Fruit fly (Drosophila melanogaster) whole organism, wandering third instar larva: ENCODE data around the gene Sugb.
A peak's percentile ranks its signal among the peaks of the same experiment; 100 is the strongest.

Source experiments
- Abd-B ChIP-seq: fragments of >200 bp; optimal IDR thresholded peaks from 2 replicates; lab custom pipeline; 2017; ENCODE audit warnings: missing biosample characterization, missing genetic modification characterization
- CG32264 ChIP-seq: fragments of 200-800 bp; sonication (Bioruptor generic); optimal IDR thresholded peaks from 2 replicates; lab custom pipeline; 2016; ENCODE audit warnings: missing biosample characterization, missing genetic modification characterization
- CG9705 ChIP-seq: fragments of 200-800 bp; sonication (Bioruptor generic); optimal IDR thresholded peaks from 2 replicates; lab custom pipeline; 2018; ENCODE audit warnings: missing biosample characterization, mild to moderate bottlenecking, missing genetic modification characterization
- Dfd ChIP-seq: fragments of >200 bp; optimal IDR thresholded peaks from 2 replicates; lab custom pipeline; 2017; ENCODE audit warnings: missing biosample characterization, missing genetic modification characterization
- GATAd ChIP-seq: sonication (Bioruptor generic); optimal IDR thresholded peaks from 2 replicates; lab custom pipeline; 2016; ENCODE audit warnings: missing biosample characterization, missing genetic modification characterization
- HLH106 ChIP-seq: fragments of 200-800 bp; optimal IDR thresholded peaks from 3 replicates; lab custom pipeline; 2019; ENCODE audit warnings: missing biosample characterization, mild to moderate bottlenecking, missing genetic modification characterization, moderate library complexity
- Hnf4 ChIP-seq: fragments of 200-800 bp; sonication (Bioruptor generic); optimal IDR thresholded peaks from 2 replicates; lab custom pipeline; 2016; ENCODE audit warnings: missing biosample characterization, mild to moderate bottlenecking, missing genetic modification characterization
- Hr78 ChIP-seq: fragments of >200 bp; optimal IDR thresholded peaks from 2 replicates; lab custom pipeline; 2017; ENCODE audit warnings: missing biosample characterization, missing genetic modification characterization
- Hr83 ChIP-seq: fragments of 200-300 bp; sonication (Bioruptor generic); optimal IDR thresholded peaks from 2 replicates; lab custom pipeline; 2016; ENCODE audit warnings: missing biosample characterization, mild to moderate bottlenecking, missing genetic modification characterization, moderate library complexity; ENCODE audit not compliant: poor library complexity, severe bottlenecking
- Jra ChIP-seq: sonication (Bioruptor generic); optimal IDR thresholded peaks from 2 replicates; lab custom pipeline; 2016; ENCODE audit warnings: missing biosample characterization, missing genetic modification characterization
- Mio ChIP-seq: sonication (Bioruptor generic); optimal IDR thresholded peaks from 2 replicates; lab custom pipeline; 2016; ENCODE audit warnings: missing biosample characterization, missing genetic modification characterization
- Myc ChIP-seq: fragments of >200 bp; optimal IDR thresholded peaks from 2 replicates; lab custom pipeline; 2017
- N ChIP-seq: fragments of >200 bp; optimal IDR thresholded peaks from 2 replicates; lab custom pipeline; 2018; ENCODE audit warnings: missing biosample characterization, missing external identifiers, missing genetic modification characterization
- OdsH ChIP-seq: fragments of 200-800 bp; sonication (Bioruptor generic); optimal IDR thresholded peaks from 2 replicates; lab custom pipeline; 2016; ENCODE audit warnings: missing biosample characterization, mild to moderate bottlenecking, missing genetic modification characterization
- Rel ChIP-seq, 2 experiments: fragments of 200-800 bp; sonication (Bioruptor generic) in 1 of 2; optimal IDR thresholded peaks; 2 replicates in 1 of 2; 3 replicates in 1 of 2; lab custom pipeline; 2016 to 2019; ENCODE audit warnings: mild to moderate bottlenecking in 2 of 2, missing biosample characterization in 2 of 2, missing genetic modification characterization in 2 of 2, moderate library complexity in 1 of 2
- Sp1 ChIP-seq: fragments of 200-800 bp; sonication (Bioruptor generic); optimal IDR thresholded peaks from 3 replicates; lab custom pipeline; 2019; ENCODE audit warnings: missing biosample characterization, mild to moderate bottlenecking, missing genetic modification characterization, moderate library complexity
- Vsx2 ChIP-seq: fragments of 200-300, 225-300 bp; sonication (Bioruptor generic); optimal IDR thresholded peaks from 2 replicates; lab custom pipeline; 2018; ENCODE audit warnings: missing biosample characterization, missing genetic modification characterization; ENCODE audit not compliant: partially characterized antibody
- br ChIP-seq: fragments of 200-800 bp; sonication (Bioruptor generic); optimal IDR thresholded peaks from 2 replicates; lab custom pipeline; 2016; ENCODE audit warnings: missing biosample characterization, missing genetic modification characterization
- brk ChIP-seq: fragments of 200-800 bp; sonication (Bioruptor generic); optimal IDR thresholded peaks from 2 replicates; lab custom pipeline; 2016; ENCODE audit warnings: missing biosample characterization, mild to moderate bottlenecking, missing genetic modification characterization
- dmrt93B ChIP-seq: fragments of 200-800 bp; sonication (Bioruptor generic); optimal IDR thresholded peaks from 2 replicates; lab custom pipeline; 2018; ENCODE audit warnings: missing biosample characterization, mild to moderate bottlenecking, missing genetic modification characterization
- dsf ChIP-seq: sonication (Bioruptor generic); optimal IDR thresholded peaks from 2 replicates; lab custom pipeline; 2016; ENCODE audit warnings: missing biosample characterization, missing genetic modification characterization, borderline replicate concordance
- ey ChIP-seq: fragments of 200-800 bp; sonication (Bioruptor generic); optimal IDR thresholded peaks from 2 replicates; lab custom pipeline; 2016; ENCODE audit warnings: missing biosample characterization, missing genetic modification characterization
- foxo ChIP-seq, 2 experiments: fragments of 200-800 bp; sonication (Bioruptor generic); optimal IDR thresholded peaks; 2 replicates in 1 of 2; 3 replicates in 1 of 2; lab custom pipeline; 2016 to 2017; ENCODE audit warnings: missing biosample characterization in 2 of 2, missing genetic modification characterization in 2 of 2
- fru ChIP-seq: fragments of 200-800 bp; sonication (Bioruptor generic); optimal IDR thresholded peaks from 3 replicates; lab custom pipeline; 2016; ENCODE audit warnings: missing biosample characterization, mild to moderate bottlenecking, missing genetic modification characterization
- h ChIP-seq: fragments of 200-800 bp; sonication (Bioruptor generic); optimal IDR thresholded peaks from 3 replicates; lab custom pipeline; 2016; ENCODE audit warnings: missing biosample characterization, mild to moderate bottlenecking, missing genetic modification characterization
- jim ChIP-seq: fragments of 175-275, 200-325 bp; sonication (Bioruptor generic); optimal IDR thresholded peaks from 2 replicates; lab custom pipeline; 2016; ENCODE audit warnings: missing biosample characterization, mild to moderate bottlenecking, missing genetic modification characterization
- lola ChIP-seq: fragments of >200 bp; optimal IDR thresholded peaks from 2 replicates; lab custom pipeline; 2017; ENCODE audit warnings: missing biosample characterization, missing genetic modification characterization
- pan ChIP-seq: fragments of >200 bp; optimal IDR thresholded peaks from 2 replicates; lab custom pipeline; 2017
- psq ChIP-seq: fragments of 200-800 bp; sonication (Bioruptor generic); optimal IDR thresholded peaks from 3 replicates; lab custom pipeline; 2017; ENCODE audit warnings: missing biosample characterization, mild to moderate bottlenecking, missing genetic modification characterization, moderate library complexity
- rgr ChIP-seq: fragments of 200-800 bp; sonication (Bioruptor generic); optimal IDR thresholded peaks from 3 replicates; lab custom pipeline; 2016; ENCODE audit warnings: missing biosample characterization, mild to moderate bottlenecking, missing genetic modification characterization
- sage ChIP-seq: fragments of 200-800 bp; sonication (Bioruptor generic); optimal IDR thresholded peaks from 2 replicates; lab custom pipeline; 2016; ENCODE audit warnings: missing biosample characterization, mild to moderate bottlenecking, missing genetic modification characterization
- sv ChIP-seq: fragments of 200-800 bp; sonication (Bioruptor generic); optimal IDR thresholded peaks from 3 replicates; lab custom pipeline; 2016; ENCODE audit warnings: missing biosample characterization, missing genetic modification characterization
- tai ChIP-seq: sonication (Bioruptor generic); optimal IDR thresholded peaks from 2 replicates; lab custom pipeline; 2016; ENCODE audit warnings: missing biosample characterization, missing genetic modification characterization
- usp ChIP-seq: fragments of >200 bp; optimal IDR thresholded peaks from 2 replicates; lab custom pipeline; 2017; ENCODE audit warnings: missing biosample characterization, missing genetic modification characterization
- woc ChIP-seq: sonication (Bioruptor generic); optimal IDR thresholded peaks from 2 replicates; lab custom pipeline; 2016; ENCODE audit warnings: missing biosample characterization, mild to moderate bottlenecking, missing genetic modification characterization

Gene Sugb

dm6 chr3L:11645933-11646332 is 37.8 kb upstream of the Sugb start, which contains the start of gene CG6071:
TSS of gene CG6071 (minus strand) at chr3L:11646033.
- TF ChIP-seq ey (GFP tag; lab: Kevin White, UChicago) (no peak), tai (no peak), Mio (GFP tag; lab: Kevin White, UChicago) (no peak), brk (GFP tag; lab: Kevin White, UChicago) (no peak), fru (GFP tag; lab: Kevin White, UChicago) (no peak), dmrt93B (GFP tag; lab: Kevin White, UChicago) (no peak), Dfd (no peak), br (no peak), Hnf4 (GFP tag; lab: Kevin White, UChicago) (no peak), Hr83 (GFP tag; lab: Kevin White, UChicago) (no peak), Vsx2 (GFP tag; lab: Kevin White, UChicago) (no peak), usp (GFP tag; lab: Kevin White, UChicago) (no peak)

- TF ChIP-seq woc (no peak), Myc (lab: Kevin White, UChicago) (peak; percentile 78), sv (peak; percentile 68), OdsH (peak; percentile 65), Abd-B (GFP tag; lab: Kevin White, UChicago) (no peak), Hr83 (GFP tag; lab: Kevin White, UChicago) (no peak), Rel (GFP tag; optimal IDR thresholded peaks at IDR 0.05; lab: Kevin White, UChicago) (no peak), Rel (tag; optimal IDR thresholded peaks at IDR 0.05; lab: Kevin White, UChicago) (peak; percentile 89), N (GFP tag; lab: Kevin White, UChicago) (no peak), br (peak; percentile 58), dsf (GFP tag; lab: Kevin White, UChicago) (peak; percentile 48), Hr78 (no peak), rgr (GFP tag; lab: Kevin White, UChicago) (peak; percentile 76), psq (GFP tag; lab: Kevin White, UChicago) (peak; percentile 54), ey (GFP tag; lab: Kevin White, UChicago) (peak; percentile 78), Jra (GFP tag; lab: Kevin White, UChicago) (peak; percentile 58)
These were observed 35.4 kb upstream of the Sugb start, which contains the start of the genes RIOK1 and Polr3H for dm6 chr3L:11648410-11648809. TSS of gene RIOK1 (minus strand) at chr3L:11648474. TSS of gene Polr3H (plus strand) at chr3L:11648756.

dm6 chr3L:11656189-11656588 is 27.6 kb upstream of the Sugb start:
- no peak for TF ChIP-seq tai
- peak in 1 of 2 experiments; percentile 28 for TF ChIP-seq foxo (GFP tag; optimal IDR thresholded peaks at IDR 0.05; lab: Kevin White, UChicago)

- TF ChIP-seq Jra (GFP tag; lab: Kevin White, UChicago) (no peak), jim (GFP tag; lab: Kevin White, UChicago) (no peak), CG32264 (GFP tag; lab: Kevin White, UChicago) (no peak), sage (GFP tag; lab: Kevin White, UChicago) (no peak), OdsH (no peak), woc (no peak), sv (no peak), psq (GFP tag; lab: Kevin White, UChicago) (no peak), tai (no peak), h (GFP tag; lab: Kevin White, UChicago) (no peak), fru (GFP tag; lab: Kevin White, UChicago) (no peak), GATAd (GFP tag; lab: Kevin White, UChicago) (no peak), lola (GFP tag; lab: Kevin White, UChicago) (no peak), brk (GFP tag; lab: Kevin White, UChicago) (no peak), N (GFP tag; lab: Kevin White, UChicago) (no peak), HLH106 (tag; lab: Kevin White, UChicago) (no peak), Sp1 (GFP tag; lab: Kevin White, UChicago) (no peak), usp (GFP tag; lab: Kevin White, UChicago) (no peak), pan (lab: Kevin White, UChicago) (no peak), CG9705 (GFP tag; lab: Kevin White, UChicago) (no peak)
These were observed 5.4 kb upstream of the Sugb start for dm6 chr3L:11678313-11678817.
